Fruit fly (Drosophila melanogaster) whole organism, embryonic: ENCODE measurements around the gene Sk1.

Experiments
- B-H1 ChIP-seq: fragments of 200-800 bp; sonication (Bioruptor generic); IDR thresholded peaks from 3 replicates; pipeline ENCODE4 v1.3.6; 2022; ENCODE audit warnings: missing biosample characterization, missing genetic modification characterization
- Bdp1 ChIP-seq: fragments of 200-800 bp; sonication (Bioruptor generic); optimal IDR thresholded peaks from 3 replicates; lab custom pipeline; 2016; ENCODE audit warnings: missing biosample characterization, missing genetic modification characterization
- Blimp-1 ChIP-seq: fragments of 200-800 bp; sonication (Bioruptor generic); optimal IDR thresholded peaks from 3 replicates; lab custom pipeline; 2018; ENCODE audit warnings: missing biosample characterization, missing genetic modification characterization, mild to moderate bottlenecking, moderate library complexity, missing genetic modification reagents
- C15 ChIP-seq: fragments of 200-800 bp; sonication (Bioruptor generic); IDR thresholded peaks from 3 replicates; pipeline ENCODE4 v1.3.6; 2022; ENCODE audit warnings: missing biosample characterization, missing genetic modification characterization
- CG10321 ChIP-seq: fragments of 200-800 bp; sonication (Bioruptor generic); IDR thresholded peaks from 2 replicates; pipeline ENCODE4 v1.3.6; 2022; ENCODE audit warnings: missing biosample characterization, missing genetic modification characterization
- CG11560 ChIP-seq: fragments of 200-800 bp; sonication (Bioruptor generic); IDR thresholded peaks from 3 replicates; pipeline ENCODE4 v1.3.6; 2022; ENCODE audit warnings: missing biosample characterization, missing genetic modification characterization
- CG11695 ChIP-seq: fragments of 200-800 bp; sonication (Bioruptor generic); IDR thresholded peaks from 3 replicates; pipeline ENCODE4 v1.3.6; 2022; ENCODE audit warnings: missing biosample characterization, missing genetic modification characterization
- CG12219 ChIP-seq: fragments of 200-800 bp; sonication (Bioruptor generic); optimal IDR thresholded peaks from 3 replicates; lab custom pipeline; 2018; ENCODE audit warnings: missing biosample characterization, mild to moderate bottlenecking, missing genetic modification characterization
- CG14050 ChIP-seq: fragments of 200-800 bp; sonication (Bioruptor generic); IDR thresholded peaks from 3 replicates; pipeline ENCODE4 v1.3.6; 2022; ENCODE audit warnings: missing biosample characterization, missing genetic modification characterization
- CG14441 ChIP-seq: fragments of 200-800 bp; sonication (Bioruptor generic); IDR thresholded peaks from 2 replicates; pipeline ENCODE4 v1.3.6; 2022; ENCODE audit warnings: missing biosample characterization, missing genetic modification characterization
- CG14710 ChIP-seq: fragments of 200-800 bp; sonication (Bioruptor generic); optimal IDR thresholded peaks from 3 replicates; lab custom pipeline; 2019; ENCODE audit warnings: missing biosample characterization, mild to moderate bottlenecking, missing genetic modification characterization, moderate library complexity
- CG15514 ChIP-seq: fragments of 200-800 bp; sonication (Bioruptor generic); optimal IDR thresholded peaks from 3 replicates; lab custom pipeline; 2017; ENCODE audit warnings: missing biosample characterization, missing genetic modification characterization, mild to moderate bottlenecking, moderate library complexity, missing genetic modification reagents
- CG31388 ChIP-seq: fragments of 200-800 bp; sonication (Bioruptor generic); optimal IDR thresholded peaks from 2 replicates; lab custom pipeline; 2016; ENCODE audit warnings: missing biosample characterization, missing genetic modification characterization
- CG4424 ChIP-seq: fragments of 200-800 bp; sonication (Bioruptor generic); optimal IDR thresholded peaks from 3 replicates; lab custom pipeline; 2016; ENCODE audit warnings: missing biosample characterization, missing genetic modification characterization
- CG4617 ChIP-seq: fragments of 200-800 bp; sonication (Bioruptor generic); optimal IDR thresholded peaks from 3 replicates; lab custom pipeline; 2016; ENCODE audit warnings: missing biosample characterization, missing genetic modification characterization, borderline replicate concordance
- CG5180 ChIP-seq: fragments of 200-800 bp; sonication (Bioruptor generic); optimal IDR thresholded peaks from 3 replicates; lab custom pipeline; 2017; ENCODE audit warnings: missing biosample characterization, missing genetic modification characterization, mild to moderate bottlenecking, moderate library complexity, missing genetic modification reagents
- CG6854 ChIP-seq: fragments of 200-800 bp; sonication (Bioruptor generic); optimal IDR thresholded peaks from 3 replicates; lab custom pipeline; 2017; ENCODE audit warnings: missing biosample characterization, mild to moderate bottlenecking, missing genetic modification characterization
- CG7786 ChIP-seq: fragments of 200-800 bp; sonication (Bioruptor generic); optimal IDR thresholded peaks from 2 replicates; lab custom pipeline; 2016; ENCODE audit warnings: missing biosample characterization, missing genetic modification characterization
- Camta ChIP-seq: fragments of 200-800 bp; sonication (Bioruptor generic); optimal IDR thresholded peaks from 2 replicates; lab custom pipeline; 2016; ENCODE audit warnings: missing biosample characterization, missing genetic modification characterization
- CkIIα-i1 ChIP-seq: fragments of 200-800 bp; sonication (Bioruptor generic); IDR thresholded peaks from 2 replicates; pipeline ENCODE4 v1.3.6; 2022; ENCODE audit warnings: missing biosample characterization, missing genetic modification characterization
- CrebB ChIP-seq: fragments of 200-800 bp; sonication (Bioruptor generic); optimal IDR thresholded peaks from 3 replicates; lab custom pipeline; 2018; ENCODE audit warnings: missing biosample characterization, mild to moderate bottlenecking, missing genetic modification characterization
- Dbx ChIP-seq: fragments of 200-800 bp; sonication (Bioruptor generic); IDR thresholded peaks from 3 replicates; pipeline ENCODE4 v1.3.6; 2022; ENCODE audit warnings: missing biosample characterization, missing genetic modification characterization
- Doc2 ChIP-seq: fragments of 200-800 bp; sonication (Bioruptor generic); IDR thresholded peaks from 2 replicates; pipeline ENCODE4 v1.3.6; 2022; ENCODE audit warnings: missing biosample characterization, missing genetic modification characterization
- Drgx ChIP-seq: fragments of 200-800 bp; sonication (Bioruptor generic); IDR thresholded peaks from 2 replicates; pipeline ENCODE4 v1.3.6; 2022; ENCODE audit warnings: missing biosample characterization, missing genetic modification characterization
- E2f1 ChIP-seq: fragments of 200-800 bp; sonication (Bioruptor generic); IDR thresholded peaks from 2 replicates; pipeline ENCODE4 v1.3.6; 2022; ENCODE audit warnings: missing biosample characterization, missing genetic modification characterization
- Ets97D ChIP-seq: fragments of 200-800 bp; sonication (Bioruptor generic); optimal IDR thresholded peaks from 3 replicates; lab custom pipeline; 2016; ENCODE audit warnings: missing biosample characterization, missing genetic modification characterization
- Gsc ChIP-seq: fragments of 200-800 bp; sonication (Bioruptor generic); IDR thresholded peaks from 2 replicates; pipeline ENCODE4 v1.3.6; 2022; ENCODE audit warnings: missing biosample characterization, missing genetic modification characterization
- Hand ChIP-seq: fragments of 200-800 bp; sonication (Bioruptor generic); optimal IDR thresholded peaks from 2 replicates; lab custom pipeline; 2017; ENCODE audit warnings: mild to moderate bottlenecking, missing biosample characterization, missing genetic modification reagents, missing genetic modification characterization
- Hey ChIP-seq: fragments of 200-800 bp; sonication (Bioruptor generic); optimal IDR thresholded peaks from 3 replicates; lab custom pipeline; 2018; ENCODE audit warnings: missing biosample characterization, mild to moderate bottlenecking, missing genetic modification characterization
- Hr78 ChIP-seq, 2 experiments: fragments of 200-800 bp in 1 of 2; fragments of >200 bp in 1 of 2; sonication (Bioruptor generic) in 1 of 2; optimal IDR thresholded peaks; 2 replicates each; lab custom pipeline; 2017 to 2019; ENCODE audit warnings: missing biosample characterization in 2 of 2, missing genetic modification characterization in 2 of 2, mild to moderate bottlenecking in 1 of 2, moderate library complexity in 1 of 2
- Lpt ChIP-seq: fragments of >200 bp; optimal IDR thresholded peaks from 2 replicates; lab custom pipeline; 2018; ENCODE audit warnings: missing biosample characterization, missing genetic modification characterization
- NC2β ChIP-seq: fragments of 200-800 bp; sonication (Bioruptor generic); optimal IDR thresholded peaks from 2 replicates; lab custom pipeline; 2016; ENCODE audit warnings: missing biosample characterization, missing genetic modification characterization
- NFAT ChIP-seq: fragments of 200-800 bp; sonication (Bioruptor generic); IDR thresholded peaks from 2 replicates; pipeline ENCODE4 v1.3.6; 2022; ENCODE audit warnings: missing biosample characterization, missing genetic modification characterization
- Tbp ChIP-seq: fragments of >200 bp; optimal IDR thresholded peaks from 2 replicates; lab custom pipeline; 2018; ENCODE audit warnings: missing biosample characterization, missing genetic modification characterization
- al ChIP-seq: fragments of 200-800 bp; sonication (Bioruptor generic); IDR thresholded peaks from 2 replicates; pipeline ENCODE4 v1.3.6; 2022; ENCODE audit warnings: missing biosample characterization, missing genetic modification characterization
- aop ChIP-seq: fragments of 200-800 bp; sonication (Bioruptor generic); IDR thresholded peaks from 2 replicates; pipeline ENCODE4 v1.3.6; 2022; ENCODE audit warnings: missing biosample characterization, missing genetic modification characterization
- bbx ChIP-seq: fragments of 200-800 bp; sonication (Bioruptor generic); IDR thresholded peaks from 2 replicates; pipeline ENCODE4 v1.3.6; 2022; ENCODE audit warnings: missing biosample characterization, missing genetic modification characterization; ENCODE audit not compliant: partially characterized antibody
- fd64A ChIP-seq: fragments of 200-800 bp; sonication (Bioruptor generic); optimal IDR thresholded peaks from 3 replicates; lab custom pipeline; 2018; ENCODE audit warnings: missing biosample characterization, mild to moderate bottlenecking, missing genetic modification characterization
- gsb ChIP-seq: fragments of 200-800 bp; sonication (Bioruptor generic); IDR thresholded peaks from 2 replicates; pipeline ENCODE4 v1.3.6; 2022; ENCODE audit warnings: missing biosample characterization, missing genetic modification characterization
- hkb ChIP-seq, 2 experiments: fragments of 200-800 bp in 1 of 2; fragments of >200 bp in 1 of 2; sonication (Bioruptor generic) in 1 of 2; IDR thresholded peaks in 1 of 2; optimal IDR thresholded peaks in 1 of 2; 2 replicates each; pipeline versions ENCODE4 v1.3.6 to Lab custom; 2017 to 2022; ENCODE audit warnings: missing biosample characterization in 1 of 2, missing genetic modification characterization in 1 of 2
- inv ChIP-seq: fragments of 200-800 bp; sonication (Bioruptor generic); IDR thresholded peaks from 2 replicates; pipeline ENCODE4 v1.3.6; 2022; ENCODE audit warnings: missing biosample characterization, missing genetic modification characterization; ENCODE audit not compliant: partially characterized antibody
- kay ChIP-seq: fragments of 200-800 bp; sonication (Bioruptor generic); optimal IDR thresholded peaks from 2 replicates; lab custom pipeline; 2016; ENCODE audit warnings: missing biosample characterization, missing genetic modification characterization
- ken ChIP-seq: fragments of 200-800 bp; sonication (Bioruptor generic); IDR thresholded peaks from 3 replicates; pipeline ENCODE4 v1.3.6; 2022; ENCODE audit warnings: missing biosample characterization, missing genetic modification characterization
- lola ChIP-seq, 3 experiments: fragments of >200 bp in 2 of 3; fragments of 200-800 bp in 1 of 3; sonication (Bioruptor generic) in 1 of 3; optimal IDR thresholded peaks; 2 replicates each; lab custom pipeline; 2017 to 2019; ENCODE audit warnings: missing biosample characterization in 3 of 3, missing genetic modification characterization in 3 of 3, mild to moderate bottlenecking in 1 of 3, moderate library complexity in 1 of 3
- sens-2 ChIP-seq: fragments of 200-800 bp; sonication (Bioruptor generic); IDR thresholded peaks from 2 replicates; pipeline ENCODE4 v1.3.6; 2022; ENCODE audit warnings: missing biosample characterization, missing genetic modification characterization
- slp2 ChIP-seq: fragments of 200-800 bp; sonication (Bioruptor generic); optimal IDR thresholded peaks from 2 replicates; lab custom pipeline; 2016; ENCODE audit warnings: missing biosample characterization, missing genetic modification characterization
- tup ChIP-seq: fragments of 200-800 bp; sonication (Bioruptor generic); optimal IDR thresholded peaks from 2 replicates; lab custom pipeline; 2016; ENCODE audit warnings: missing biosample characterization, mild to moderate bottlenecking, missing genetic modification characterization, moderate library complexity
- usp ChIP-seq: fragments of >200 bp; optimal IDR thresholded peaks from 2 replicates; lab custom pipeline; 2017; ENCODE audit warnings: missing biosample characterization, missing genetic modification characterization
- vfl ChIP-seq: fragments of 200-800 bp; sonication (Bioruptor generic); optimal IDR thresholded peaks from 2 replicates; lab custom pipeline; 2016; ENCODE audit warnings: missing biosample characterization, missing genetic modification characterization

The Sk1 gene

DNA sequence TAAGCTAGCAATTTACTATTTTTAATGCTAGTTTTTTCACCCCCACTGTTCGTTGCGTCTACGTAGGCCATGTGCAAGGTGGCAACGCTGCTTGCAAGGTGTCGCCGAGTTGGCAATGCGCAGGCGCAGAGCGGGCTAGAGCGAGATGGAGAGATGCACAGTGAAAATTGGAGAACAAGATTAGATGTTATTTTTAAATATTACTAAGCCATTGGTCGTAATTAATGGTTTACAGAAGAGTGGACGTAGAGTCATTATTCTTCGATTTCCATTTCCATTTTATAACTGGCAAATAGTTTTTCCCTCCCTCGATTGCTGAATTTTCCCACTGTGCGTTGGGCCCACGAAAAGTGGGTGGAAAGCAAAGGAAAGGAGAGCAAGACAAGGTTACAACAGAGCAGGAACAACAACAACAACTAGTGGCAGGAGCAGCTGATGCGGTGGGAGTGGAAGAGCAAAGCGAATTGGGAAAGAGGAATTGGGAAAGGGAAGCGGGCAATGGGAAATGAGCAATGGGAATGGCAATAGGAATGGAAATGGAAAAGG, 10.6 kb downstream of the Sk1 start (continued):
- TF ChIP-seq sens-2 (GFP tag; lab: Robert Waterston, UW) (peak; percentile 85), Hr78 (GFP tag; optimal IDR thresholded peaks at IDR 0.05; lab: Kevin White, UChicago) (peak in 1 of 2 experiments; percentile 45), fd64A (GFP tag; lab: Kevin White, UChicago) (peak; percentile 50), CG10321 (peak; percentile 65; the same call in 1 of the 2 replicates), CG11695 (peak; percentile 82), Hand (peak; percentile 56), slp2 (GFP tag; lab: Kevin White, UChicago) (peak; percentile 76), Tbp (GFP tag; lab: Kevin White, UChicago) (no peak), CG31388 (no peak), Doc2 (GFP tag; lab: Robert Waterston, UW) (no peak; the same call in 1 of the 2 replicates), CG14441 (GFP tag; lab: Robert Waterston, UW) (peak; percentile 85), usp (GFP tag; lab: Kevin White, UChicago) (no peak), kay (GFP tag; lab: Kevin White, UChicago) (peak; percentile 66), C15 (GFP tag; lab: Robert Waterston, UW) (peak; percentile 74; the same call in 2 of the 3 replicates), Drgx (GFP tag; lab: Robert Waterston, UW) (peak; percentile 95), Lpt (GFP tag; lab: Kevin White, UChicago) (no peak), vfl (GFP tag; lab: Kevin White, UChicago) (peak; percentile 57), E2f1 (GFP tag; lab: Robert Waterston, UW) (peak; percentile 89), Camta (GFP tag; lab: Kevin White, UChicago) (peak; percentile 83), CG12219 (GFP tag; lab: Kevin White, UChicago) (peak; percentile 61), CG5180 (peak; percentile 46), tup (GFP tag; lab: Kevin White, UChicago) (no peak), Ets97D (GFP tag; lab: Kevin White, UChicago) (peak; percentile 57), aop (peak; percentile 36; the same call in 1 of the 2 replicates), Bdp1 (GFP tag; lab: Kevin White, UChicago) (peak; percentile 53), hkb (optimal IDR thresholded peaks at IDR 0.05; lab: Kevin White, UChicago) (no peak), hkb (GFP tag; IDR thresholded peaks at IDR 0.05; lab: Robert Waterston, UW) (peak; percentile 89), gsb (GFP tag; lab: Robert Waterston, UW) (peak; percentile 36; the same call in 1 of the 2 replicates), CG14050 (GFP tag; lab: Robert Waterston, UW) (peak; percentile 82), CG7786 (peak; percentile 55), CG11560 (tag; lab: Robert Waterston, UW) (peak; percentile 57; the same call in 1 of the 3 replicates), CG15514 (GFP tag; lab: Kevin White, UChicago) (peak; percentile 66), CG14710 (tag; lab: Kevin White, UChicago) (peak; percentile 43), Hey (tag; lab: Kevin White, UChicago) (no peak), NFAT (peak; percentile 73), bbx (GFP tag; lab: Robert Waterston, UW) (0 out of 2 replicates have a peak, but pooled peaks have one; percentile 37), Dbx (GFP tag; lab: Robert Waterston, UW) (peak; percentile 88), CG4617 (GFP tag; lab: Kevin White, UChicago) (peak; percentile 29), lola (GFP tag; optimal IDR thresholded peaks at IDR 0.05; lab: Kevin White, UChicago) (peak in 1 of 3 experiments; percentile 36), ken (GFP tag; lab: Robert Waterston, UW) (peak; percentile 89), CG6854 (GFP tag; lab: Kevin White, UChicago) (peak; percentile 37), CkIIα-i1 (GFP tag; lab: Robert Waterston, UW) (no peak), CG4424 (GFP tag; lab: Kevin White, UChicago) (peak; percentile 63), Gsc (0 out of 2 replicates have a peak, but pooled peaks have one; percentile 47), Blimp-1 (peak; percentile 70), CrebB (peak; percentile 35), B-H1 (GFP tag; lab: Robert Waterston, UW) (peak; percentile 82), inv (GFP tag; lab: Robert Waterston, UW) (no peak), NC2β (GFP tag; lab: Kevin White, UChicago) (peak; percentile 64), al (GFP tag; lab: Robert Waterston, UW) (peak; percentile 66)
